Worm (Caenorhabditis elegans): ENCODE results near the gene R05G6.10.

Gene R05G6.10

ce11 chrIV:7487554-7488456 is 54.5 kb downstream of the R05G6.10 start, which contains the start of the genes his-60 and his-59:
Gene his-60, minus strand, starts transcription at chrIV:7487992.
Gene his-59, plus strand, starts transcription at chrIV:7488249.
- TF ChIP-seq zip-11 (GFP tag; IDR thresholded peaks at IDR 0.05), result no peak
- TF ChIP-seq spr-3 (GFP tag; optimal IDR thresholded peaks at IDR 0.05), result no peak
- TF ChIP-seq rbr-2 (tag; optimal IDR thresholded peaks at IDR 0.05), result peak; percentile 55
- TF ChIP-seq nhr-42 (GFP tag; IDR thresholded peaks at IDR 0.05), result peak; percentile 46; the same call in 1 of the 2 replicates
- TF ChIP-seq hlh-11 (tag; optimal IDR thresholded peaks at IDR 0.05), result peak; percentile 76
- no peak for TF ChIP-seq nhr-10 (tag; optimal IDR thresholded peaks at IDR 0.05)
- no peak for TF ChIP-seq ceh-32 (tag; optimal IDR thresholded peaks at IDR 0.05; ENCODE audit: poor library complexity)
- TF ChIP-seq D1046.2 (GFP tag; IDR thresholded peaks at IDR 0.05), result 0 out of 2 replicates have a peak, but pooled peaks have one; percentile 31
- no peak for TF ChIP-seq Y75B8A.6 (GFP tag; IDR thresholded peaks at IDR 0.05)
- TF ChIP-seq mdl-1 (tag; optimal IDR thresholded peaks at IDR 0.05), result no peak
- TF ChIP-seq F49E8.2 (tag; optimal IDR thresholded peaks at IDR 0.05; ENCODE audit: borderline replicate concordance), result peak; percentile 89
- TF ChIP-seq lin-38 (GFP tag; IDR thresholded peaks at IDR 0.05), result peak; percentile 48
- TF ChIP-seq sdz-12 (GFP tag; optimal IDR thresholded peaks at IDR 0.05), result no peak
- no peak for TF ChIP-seq zag-1 (tag; optimal IDR thresholded peaks at IDR 0.05)
- TF ChIP-seq unc-62 (GFP tag; optimal IDR thresholded peaks at IDR 0.05 in 1 of 2), result no peak
- TF ChIP-seq unc-62 (tag; optimal IDR thresholded peaks at IDR 0.05), result no peak
- no peak for TF ChIP-seq hlh-30 (tag; optimal IDR thresholded peaks at IDR 0.05; ENCODE audit: insufficient read depth)
- TF ChIP-seq lir-3 (tag; optimal IDR thresholded peaks at IDR 0.05), result no peak
- TF ChIP-seq pqm-1 (tag; optimal IDR thresholded peaks at IDR 0.05), result no peak
- peak; percentile 80 for TF ChIP-seq nhr-102 (tag; optimal IDR thresholded peaks at IDR 0.05)
- TF ChIP-seq mdt-29 (GFP tag; IDR thresholded peaks at IDR 0.05), result peak; percentile 26; the same call in 1 of the 2 replicates
- TF ChIP-seq spr-1 (tag; optimal IDR thresholded peaks at IDR 0.05), result no peak
- no peak for TF ChIP-seq hif-1 (tag; optimal IDR thresholded peaks at IDR 0.05)
- no peak for TF ChIP-seq lin-13 (GFP tag; optimal IDR thresholded peaks at IDR 0.05)
- TF ChIP-seq lsy-2 (tag; optimal IDR thresholded peaks at IDR 0.05), result no peak
- TF ChIP-seq T20F7.1 (GFP tag; optimal IDR thresholded peaks at IDR 0.05), result no peak
- no peak for TF ChIP-seq Y48G9A.11 (GFP tag; IDR thresholded peaks at IDR 0.05)
- TF ChIP-seq F26F4.8 (GFP tag; conservative IDR thresholded peaks at IDR 0.05), result peak; percentile 63
- TF ChIP-seq R02D3.7 (tag; optimal IDR thresholded peaks at IDR 0.05), result no peak
- TF ChIP-seq snpc-1.2 (GFP tag; IDR thresholded peaks at IDR 0.05), result peak; percentile 57
- TF ChIP-seq ceh-62 (tag; optimal IDR thresholded peaks at IDR 0.05), result no peak
- peak; percentile 59; the same call in 1 of the 2 replicates for TF ChIP-seq php-3 (GFP tag; IDR thresholded peaks at IDR 0.05)
- TF ChIP-seq vab-7 (GFP tag; IDR thresholded peaks at IDR 0.05), result peak; percentile 64
- TF ChIP-seq jun-1 (tag; optimal IDR thresholded peaks at IDR 0.05), result no peak
- TF ChIP-seq hmg-1.1 (GFP tag; IDR thresholded peaks at IDR 0.05), result peak; percentile 23; the same call in 1 of the 2 replicates
- TF ChIP-seq mep-1 (tag; optimal IDR thresholded peaks at IDR 0.05), result no peak
- no peak for TF ChIP-seq F10B5.3 (tag; optimal IDR thresholded peaks at IDR 0.05)
- TF ChIP-seq nhr-11 (tag; optimal IDR thresholded peaks at IDR 0.05), result no peak
- no peak for TF ChIP-seq ztf-11 (tag; optimal IDR thresholded peaks at IDR 0.05)
- no peak for TF ChIP-seq snpc-4 (tag; optimal IDR thresholded peaks at IDR 0.05)
- no peak for TF ChIP-seq ZK546.5 (tag; optimal IDR thresholded peaks at IDR 0.05)
- peak; percentile 27 for TF ChIP-seq nhr-25 (tag; optimal IDR thresholded peaks at IDR 0.05; ENCODE audit: borderline replicate concordance, insufficient read depth)
- no peak for TF ChIP-seq ceh-44 (GFP tag; IDR thresholded peaks at IDR 0.05)
- no peak for TF ChIP-seq skn-1 (tag; optimal IDR thresholded peaks at IDR 0.05)
- TF ChIP-seq ctbp-1 (GFP tag; IDR thresholded peaks at IDR 0.05), result no peak
- no peak for TF ChIP-seq nhr-28 (tag; optimal IDR thresholded peaks at IDR 0.05)
- TF ChIP-seq daf-16 (GFP tag; optimal IDR thresholded peaks at IDR 0.05), result no peak
- peak; percentile 62 for TF ChIP-seq daf-16 (tag; optimal IDR thresholded peaks at IDR 0.05)
- peak; percentile 51 for TF ChIP-seq aha-1 (tag)
- no peak for TF ChIP-seq ZK337.2 (GFP tag; IDR thresholded peaks at IDR 0.05)
